Worm (Caenorhabditis elegans) whole organism, L4/young adult: ENCODE results near the gene mccc-1.

ENCODE experiments used
- W03F9.2 ChIP-seq: fragments of 150-350 bp; optimal IDR thresholded peaks from 2 replicates; lab custom pipeline; 2014; ENCODE audit warnings: missing biosample characterization, missing genetic modification characterization
- him-1 ChIP-seq: sonication (generic microtip); optimal IDR thresholded peaks from 2 replicates; lab custom pipeline; 2016; ENCODE audit warnings: missing genotype, missing genetic modification reagents, missing genetic modification characterization, missing compliant biosample characterization

DNA sequence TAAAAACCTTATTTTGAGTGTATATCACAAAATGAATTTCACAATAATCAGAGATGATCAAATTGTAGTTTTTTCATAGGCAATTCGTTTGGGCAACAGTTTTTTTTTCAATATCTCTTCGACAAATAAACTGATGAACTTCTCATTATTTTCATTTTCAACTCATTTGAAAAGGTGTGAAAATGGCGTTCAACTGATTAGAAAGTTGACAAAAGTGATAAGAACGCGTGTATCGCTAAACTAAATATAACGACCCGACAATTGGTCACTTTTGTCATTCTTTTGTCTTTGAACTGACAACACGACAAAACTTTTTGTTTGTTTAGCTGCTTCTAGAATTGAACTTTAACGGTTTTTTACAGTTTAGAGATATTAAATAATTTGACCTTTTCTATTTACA is 29.4 kb upstream of the mccc-1 start:
- TF ChIP-seq him-1 (no peak), W03F9.2 (no peak)
